Worm (Caenorhabditis elegans) whole organism, early embryonic: ENCODE results near the gene slt-1.

Experiments used
- F13C5.2 ChIP-seq: sonication (generic microtip); optimal IDR thresholded peaks from 2 replicates; lab custom pipeline; 2017; ENCODE audit warnings: mild to moderate bottlenecking, missing genetic modification characterization, inconsistent platforms, missing compliant biosample characterization
- ama-1 ChIP-seq: fragments of 150-350 bp; optimal IDR thresholded peaks from 2 replicates; lab custom pipeline; 2014
- hmbx-1 ChIP-seq: sonication (generic microtip); optimal IDR thresholded peaks from 2 replicates; lab custom pipeline; 2016; ENCODE audit warnings: mild to moderate bottlenecking, missing genetic modification characterization, missing compliant biosample characterization
- hmg-4 ChIP-seq: fragments of 200-800 bp; sonication (Bioruptor generic); optimal IDR thresholded peaks from 2 replicates; lab custom pipeline; 2018; ENCODE audit warnings: mild to moderate bottlenecking, missing genetic modification characterization, missing compliant biosample characterization
- sea-1 ChIP-seq: fragments of 200-800 bp; sonication (Bioruptor generic); conservative IDR thresholded peaks from 2 replicates; pipeline ENCODE4 v1.3.6; 2022; ENCODE audit warnings: missing genetic modification characterization, missing compliant biosample characterization
- tbx-37 ChIP-seq: fragments of 200-800 bp; sonication (Bioruptor generic); conservative IDR thresholded peaks from 2 replicates; pipeline ENCODE4 v1.3.6; 2022; ENCODE audit warnings: missing genetic modification reagents, missing genetic modification characterization, missing compliant biosample characterization

DNA sequence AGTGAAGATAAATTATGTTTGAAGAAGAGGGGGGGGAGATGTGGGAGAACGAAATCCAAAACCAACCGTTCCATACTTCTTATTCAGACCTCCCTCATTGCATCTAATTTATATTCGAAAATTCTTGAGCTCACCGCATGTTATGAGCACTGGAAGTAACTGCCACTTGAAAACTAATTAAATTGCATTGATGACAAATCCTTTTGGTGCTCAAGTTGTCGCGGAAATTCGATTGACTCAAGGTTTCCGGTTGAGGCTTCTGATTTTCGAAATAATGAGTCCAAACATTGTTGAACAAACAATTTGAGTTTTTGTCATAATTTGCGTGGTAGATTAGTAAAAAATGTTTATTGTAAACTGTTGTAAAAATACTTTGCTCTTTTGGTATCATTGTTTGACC, 22.1 kb upstream of the slt-1 start:
- no peak for TF ChIP-seq F13C5.2 (tag; lab: Kevin White, UChicago)
- TF ChIP-seq sea-1, result no peak
- no peak for TF ChIP-seq hmg-4 (GFP tag; lab: Kevin White, UChicago)
- no peak for TF ChIP-seq ama-1 (lab: Kevin White, UChicago)
- no peak for TF ChIP-seq tbx-37 (GFP tag; lab: Robert Waterston, UW)
- no peak for TF ChIP-seq hmbx-1 (tag; lab: Kevin White, UChicago)
